Worm (Caenorhabditis elegans): ENCODE measurements around the gene cdh-7.

ce11 chrII:14798047-14798522 is 44.9 kb upstream of the cdh-7 start, which contains the start of gene tbc-20:
- TF ChIP-seq pha-4 (tag; optimal IDR thresholded peaks at IDR 0.05) (no peak), sox-4 (tag; optimal IDR thresholded peaks at IDR 0.05) (no peak), F13H6.1 (tag; optimal IDR thresholded peaks at IDR 0.05) (no peak), unc-86 (tag; optimal IDR thresholded peaks at IDR 0.05) (no peak)

All from whole organism, late embryonic.